Fruit fly (Drosophila melanogaster) whole organism, embryonic: ENCODE data around the gene CG6028.

Source experiments
- B-H1 ChIP-seq: fragments of 200-800 bp; sonication (Bioruptor generic); IDR thresholded peaks from 3 replicates; pipeline ENCODE4 v1.3.6; 2022; ENCODE audit warnings: missing biosample characterization, missing genetic modification characterization
- Blimp-1 ChIP-seq: fragments of 200-800 bp; sonication (Bioruptor generic); optimal IDR thresholded peaks from 3 replicates; lab custom pipeline; 2018; ENCODE audit warnings: missing biosample characterization, missing genetic modification characterization, mild to moderate bottlenecking, moderate library complexity, missing genetic modification reagents
- CG11398 ChIP-seq: fragments of 200-800 bp; sonication (Bioruptor generic); optimal IDR thresholded peaks from 2 replicates; lab custom pipeline; 2016; ENCODE audit warnings: missing biosample characterization, missing genetic modification characterization
- CG11456 ChIP-seq: fragments of 200-800 bp; sonication (Bioruptor generic); IDR thresholded peaks from 3 replicates; pipeline ENCODE4 v1.3.6; 2022; ENCODE audit warnings: missing biosample characterization, missing genetic modification characterization
- CG13287 ChIP-seq: fragments of 200-800 bp; sonication (Bioruptor generic); IDR thresholded peaks from 2 replicates; pipeline ENCODE4 v1.3.6; 2022; ENCODE audit warnings: missing biosample characterization, missing genetic modification characterization; ENCODE audit not compliant: partially characterized antibody
- CG15269 ChIP-seq: fragments of 200-800 bp; sonication (Bioruptor generic); optimal IDR thresholded peaks from 2 replicates; lab custom pipeline; 2018; ENCODE audit warnings: missing biosample characterization, mild to moderate bottlenecking, missing genetic modification characterization, moderate library complexity
- CG17186 ChIP-seq: fragments of 200-800 bp; sonication (Bioruptor generic); optimal IDR thresholded peaks from 3 replicates; lab custom pipeline; 2017; ENCODE audit warnings: missing biosample characterization, missing genetic modification reagents, missing genetic modification characterization
- CG17359 ChIP-seq: fragments of 200-800 bp; sonication (Bioruptor generic); optimal IDR thresholded peaks from 3 replicates; lab custom pipeline; 2018; ENCODE audit warnings: missing biosample characterization, mild to moderate bottlenecking, missing genetic modification characterization, moderate library complexity
- CG17612 ChIP-seq: fragments of 200-800 bp; sonication (Bioruptor generic); IDR thresholded peaks from 2 replicates; pipeline ENCODE4 v1.3.6; 2022; ENCODE audit warnings: missing biosample characterization, missing genetic modification characterization
- CG18262 ChIP-seq: fragments of 200-800 bp; optimal IDR thresholded peaks from 3 replicates; lab custom pipeline; 2019; ENCODE audit warnings: missing biosample characterization, mild to moderate bottlenecking, missing genetic modification characterization, moderate library complexity
- CG18619 ChIP-seq: fragments of 200-800 bp; sonication (Bioruptor generic); optimal IDR thresholded peaks from 3 replicates; lab custom pipeline; 2017; ENCODE audit warnings: missing biosample characterization, mild to moderate bottlenecking, missing genetic modification characterization
- CG31365 ChIP-seq: fragments of 200-800 bp; sonication (Bioruptor generic); optimal IDR thresholded peaks from 2 replicates; lab custom pipeline; 2018; ENCODE audit warnings: missing biosample characterization, mild to moderate bottlenecking, missing genetic modification characterization
- CG3281 ChIP-seq: fragments of 200-800 bp; sonication (Bioruptor generic); optimal IDR thresholded peaks from 3 replicates; lab custom pipeline; 2017; ENCODE audit warnings: missing biosample characterization, mild to moderate bottlenecking, missing genetic modification characterization
- CG3407 ChIP-seq: fragments of 200-800 bp; sonication (Bioruptor generic); optimal IDR thresholded peaks from 2 replicates; lab custom pipeline; 2018; ENCODE audit warnings: missing biosample characterization, mild to moderate bottlenecking, missing genetic modification characterization
- CG3847 ChIP-seq: fragments of 200-800 bp; sonication (Bioruptor generic); IDR thresholded peaks from 2 replicates; pipeline ENCODE4 v1.3.6; 2022; ENCODE audit warnings: missing biosample characterization, missing genetic modification characterization
- CG5953 ChIP-seq: fragments of 200-800 bp; sonication (Bioruptor generic); IDR thresholded peaks from 2 replicates; pipeline ENCODE4 v1.3.6; 2022; ENCODE audit warnings: missing biosample characterization, missing genetic modification characterization
- CG6254 ChIP-seq: fragments of 200-800 bp; sonication (Bioruptor generic); optimal IDR thresholded peaks from 3 replicates; lab custom pipeline; 2017; ENCODE audit warnings: mild to moderate bottlenecking, missing biosample characterization, missing genetic modification reagents, missing genetic modification characterization
- CG6272 ChIP-seq: fragments of 200-800 bp; sonication (Bioruptor generic); IDR thresholded peaks from 2 replicates; pipeline ENCODE4 v1.3.6; 2022; ENCODE audit warnings: missing biosample characterization, missing genetic modification characterization
- CG6813 ChIP-seq: fragments of 200-800 bp; sonication (Bioruptor generic); optimal IDR thresholded peaks from 2 replicates; lab custom pipeline; 2017; ENCODE audit warnings: missing biosample characterization, missing genetic modification characterization, mild to moderate bottlenecking, moderate library complexity, missing genetic modification reagents
- CG8765 ChIP-seq: fragments of 200-800 bp; sonication (Bioruptor generic); IDR thresholded peaks from 2 replicates; pipeline ENCODE4 v1.3.6; 2022; ENCODE audit warnings: missing biosample characterization, missing genetic modification characterization
- CG8944 ChIP-seq: fragments of 200-800 bp; sonication (Bioruptor generic); optimal IDR thresholded peaks from 3 replicates; lab custom pipeline; 2016; ENCODE audit warnings: missing biosample characterization, missing genetic modification characterization
- CG9797 ChIP-seq: fragments of 200-800 bp; sonication (Bioruptor generic); optimal IDR thresholded peaks from 3 replicates; lab custom pipeline; 2018; ENCODE audit warnings: missing biosample characterization, mild to moderate bottlenecking, missing genetic modification characterization
- Doc2 ChIP-seq: fragments of 200-800 bp; sonication (Bioruptor generic); IDR thresholded peaks from 2 replicates; pipeline ENCODE4 v1.3.6; 2022; ENCODE audit warnings: missing biosample characterization, missing genetic modification characterization
- Dp ChIP-seq: fragments of 200-800 bp; sonication (Bioruptor generic); optimal IDR thresholded peaks from 2 replicates; lab custom pipeline; 2018; ENCODE audit warnings: missing biosample characterization, mild to moderate bottlenecking, missing genetic modification characterization, moderate library complexity
- Dref ChIP-seq: fragments of 200-800 bp; sonication (Bioruptor generic); IDR thresholded peaks from 2 replicates; pipeline ENCODE4 v1.3.6; 2022; ENCODE audit warnings: missing biosample characterization, missing genetic modification characterization
- Gsc ChIP-seq: fragments of 200-800 bp; sonication (Bioruptor generic); IDR thresholded peaks from 2 replicates; pipeline ENCODE4 v1.3.6; 2022; ENCODE audit warnings: missing biosample characterization, missing genetic modification characterization
- Gug ChIP-seq: fragments of 200-800 bp; sonication (Bioruptor generic); IDR thresholded peaks from 4 replicates; pipeline ENCODE4 v1.3.6; 2022; ENCODE audit warnings: missing biosample characterization, missing genetic modification characterization
- Hey ChIP-seq: fragments of 200-800 bp; sonication (Bioruptor generic); optimal IDR thresholded peaks from 3 replicates; lab custom pipeline; 2018; ENCODE audit warnings: missing biosample characterization, mild to moderate bottlenecking, missing genetic modification characterization
- Hmx ChIP-seq: fragments of 200-800 bp; sonication (Bioruptor generic); optimal IDR thresholded peaks from 2 replicates; lab custom pipeline; 2016; ENCODE audit warnings: missing biosample characterization, missing genetic modification characterization
- Hr51 ChIP-seq, 2 experiments: fragments of 200-800 bp; sonication (Bioruptor generic); optimal IDR thresholded peaks; 2 replicates in 1 of 2; 3 replicates in 1 of 2; lab custom pipeline; 2016 to 2018; ENCODE audit warnings: missing biosample characterization in 2 of 2, missing genetic modification characterization in 2 of 2, mild to moderate bottlenecking in 1 of 2, moderate library complexity in 1 of 2
- MESR4 ChIP-seq: fragments of 200-800 bp; sonication (Bioruptor generic); optimal IDR thresholded peaks from 2 replicates; lab custom pipeline; 2018; ENCODE audit warnings: missing biosample characterization, mild to moderate bottlenecking, missing genetic modification characterization, moderate library complexity
- Ssrp ChIP-seq: fragments of 200-800 bp; sonication (Bioruptor generic); optimal IDR thresholded peaks from 2 replicates; lab custom pipeline; 2018; ENCODE audit warnings: missing biosample characterization, mild to moderate bottlenecking, missing genetic modification characterization, moderate library complexity
- Trl ChIP-seq, 3 experiments: fragments of >200 bp in 2 of 3; fragments of 200-800 bp in 1 of 3; sonication (Bioruptor generic) in 1 of 3; optimal IDR thresholded peaks; 2 replicates in 1 of 3; 3 replicates in 2 of 3; lab custom pipeline; 2016 to 2017; ENCODE audit warnings: missing biosample characterization in 1 of 3, missing genetic modification characterization in 1 of 3
- Usf ChIP-seq: fragments of 200-800 bp; sonication (Bioruptor generic); optimal IDR thresholded peaks from 2 replicates; lab custom pipeline; 2017; ENCODE audit warnings: missing genotype, missing biosample characterization, missing genetic modification characterization
- ab ChIP-seq: fragments of 200-800 bp; sonication (Bioruptor generic); optimal IDR thresholded peaks from 2 replicates; lab custom pipeline; 2016; ENCODE audit warnings: missing biosample characterization, missing genetic modification characterization
- ac ChIP-seq: fragments of 200-800 bp; sonication (Bioruptor generic); optimal IDR thresholded peaks from 3 replicates; lab custom pipeline; 2017; ENCODE audit warnings: missing biosample characterization, mild to moderate bottlenecking, missing genetic modification characterization
- bowl ChIP-seq: fragments of 200-800 bp; sonication (Bioruptor generic); IDR thresholded peaks from 2 replicates; pipeline ENCODE4 v1.3.6; 2022; ENCODE audit warnings: missing biosample characterization, missing genetic modification characterization
- chm ChIP-seq: fragments of 200-800 bp; sonication (Bioruptor generic); IDR thresholded peaks from 2 replicates; pipeline ENCODE4 v1.3.6; 2022; ENCODE audit warnings: missing biosample characterization, missing genetic modification characterization
- disco-r ChIP-seq: fragments of 200-800 bp; sonication (Bioruptor generic); optimal IDR thresholded peaks from 2 replicates; lab custom pipeline; 2016; ENCODE audit warnings: missing biosample characterization, missing genetic modification characterization
- dysf ChIP-seq: fragments of 200-800 bp; sonication (Bioruptor generic); IDR thresholded peaks from 3 replicates; pipeline ENCODE4 v1.3.6; 2022; ENCODE audit warnings: missing biosample characterization, missing genetic modification characterization
- eve ChIP-seq, 2 experiments: fragments of >200 bp; optimal IDR thresholded peaks; 2 replicates each; lab custom pipeline; 2017; ENCODE audit warnings: missing biosample characterization in 2 of 2, missing genetic modification characterization in 2 of 2
- gsb-n ChIP-seq: fragments of 200-800 bp; sonication (Bioruptor generic); optimal IDR thresholded peaks from 3 replicates; lab custom pipeline; 2018; ENCODE audit warnings: missing biosample characterization, mild to moderate bottlenecking, missing genetic modification characterization
- hth ChIP-seq: fragments of >200 bp; optimal IDR thresholded peaks from 2 replicates; lab custom pipeline; 2017; ENCODE audit warnings: inconsistent platforms
- org-1 ChIP-seq: fragments of 200-800 bp; sonication (Bioruptor generic); optimal IDR thresholded peaks from 2 replicates; lab custom pipeline; 2017; ENCODE audit warnings: missing biosample characterization, missing genetic modification characterization
- pb ChIP-seq: fragments of 200-800 bp; sonication (Bioruptor generic); optimal IDR thresholded peaks from 3 replicates; lab custom pipeline; 2016; ENCODE audit warnings: missing biosample characterization, missing genetic modification characterization
- run ChIP-seq: fragments of 200-800 bp; sonication (Bioruptor generic); optimal IDR thresholded peaks from 3 replicates; lab custom pipeline; 2018; ENCODE audit warnings: missing biosample characterization, mild to moderate bottlenecking, missing genetic modification characterization
- sim ChIP-seq: fragments of 200-800 bp; sonication (Bioruptor generic); IDR thresholded peaks from 2 replicates; pipeline ENCODE4 v1.3.6; 2022; ENCODE audit warnings: missing biosample characterization, missing genetic modification characterization
- slp2 ChIP-seq: fragments of 200-800 bp; sonication (Bioruptor generic); optimal IDR thresholded peaks from 2 replicates; lab custom pipeline; 2016; ENCODE audit warnings: missing biosample characterization, missing genetic modification characterization
- tgo ChIP-seq: fragments of 200-800 bp; sonication (Bioruptor generic); IDR thresholded peaks from 3 replicates; pipeline ENCODE4 v1.3.6; 2022; ENCODE audit warnings: missing biosample characterization, missing genetic modification characterization
- tup ChIP-seq: fragments of 200-800 bp; sonication (Bioruptor generic); optimal IDR thresholded peaks from 2 replicates; lab custom pipeline; 2016; ENCODE audit warnings: missing biosample characterization, mild to moderate bottlenecking, missing genetic modification characterization, moderate library complexity
- z ChIP-seq: fragments of 200-800 bp; sonication (Bioruptor generic); IDR thresholded peaks from 3 replicates; pipeline ENCODE4 v1.3.6; 2022; ENCODE audit warnings: missing biosample characterization, missing genetic modification characterization

Gene CG6028

DNA sequence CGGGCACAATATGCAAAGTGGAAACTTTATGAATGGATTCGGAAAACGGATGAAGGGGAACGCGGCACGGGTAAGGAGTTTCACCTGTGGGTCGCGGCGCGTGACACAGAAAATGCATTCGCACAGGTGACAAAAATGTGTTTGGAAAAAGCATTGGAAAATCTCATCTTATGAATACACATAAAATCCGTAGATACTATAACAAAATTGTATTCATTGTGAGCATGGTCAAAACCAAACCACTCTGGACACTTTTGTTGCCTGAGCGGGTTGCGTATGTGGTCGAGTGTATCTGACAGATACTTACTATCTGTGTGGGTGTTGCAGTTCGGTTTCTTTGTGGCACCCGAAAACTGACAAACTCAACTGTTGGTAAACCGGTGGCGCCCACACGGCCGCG lies 14.2 kb upstream of the CG6028 start (continued):
- TF ChIP-seq Trl (optimal IDR thresholded peaks at IDR 0.05; lab: Kevin White, UChicago) (no peak), Trl (GFP tag; optimal IDR thresholded peaks at IDR 0.05; lab: Kevin White, UChicago) (no peak), Doc2 (GFP tag; lab: Robert Waterston, UW) (no peak), CG6254 (GFP tag; lab: Kevin White, UChicago) (no peak), run (tag; lab: Kevin White, UChicago) (no peak), eve (GFP tag; optimal IDR thresholded peaks at IDR 0.05; lab: Kevin White, UChicago) (no peak), Blimp-1 (GFP tag; lab: Kevin White, UChicago) (no peak), CG18619 (GFP tag; lab: Kevin White, UChicago) (no peak), pb (GFP tag; lab: Kevin White, UChicago) (no peak), Hey (no peak), sim (GFP tag; lab: Robert Waterston, UW) (peak; percentile 74; the same call in 1 of the 2 replicates), CG3847 (GFP tag; lab: Robert Waterston, UW) (peak; percentile 34; the same call in 1 of the 2 replicates), hth (lab: Kevin White, UChicago) (no peak), Gsc (GFP tag; lab: Robert Waterston, UW) (no peak), ac (GFP tag; lab: Kevin White, UChicago) (no peak), CG17612 (GFP tag; lab: Robert Waterston, UW) (no peak), gsb-n (tag; lab: Kevin White, UChicago) (no peak), ab (GFP tag; lab: Kevin White, UChicago) (no peak), Hmx (GFP tag; lab: Kevin White, UChicago) (no peak), chm (peak; percentile 66), Ssrp (tag; lab: Kevin White, UChicago) (peak; percentile 45), CG18262 (tag; lab: Kevin White, UChicago) (peak; percentile 55), Usf (no peak), CG6813 (GFP tag; lab: Kevin White, UChicago) (no peak), CG3407 (no peak), CG9797 (GFP tag; lab: Kevin White, UChicago) (no peak), CG11456 (GFP tag; lab: Robert Waterston, UW) (0 out of 3 replicates have a peak, but pooled peaks have one; percentile 21), CG11398 (no peak), disco-r (GFP tag; lab: Kevin White, UChicago) (no peak), Gug (no peak; the same call in 2 of the 4 replicates), slp2 (GFP tag; lab: Kevin White, UChicago) (no peak), CG17186 (GFP tag; lab: Kevin White, UChicago) (no peak), CG31365 (tag; lab: Kevin White, UChicago) (no peak), tgo (peak; percentile 70), CG13287 (GFP tag; lab: Robert Waterston, UW) (no peak), MESR4 (GFP tag; lab: Kevin White, UChicago) (no peak), org-1 (GFP tag; lab: Kevin White, UChicago) (peak; percentile 42), Dref (no peak), tup (GFP tag; lab: Kevin White, UChicago) (no peak), dysf (peak; percentile 55; the same call in 2 of the 3 replicates), CG17359 (tag; lab: Kevin White, UChicago) (peak; percentile 61), CG8765 (GFP tag; lab: Robert Waterston, UW) (peak; percentile 33; the same call in 1 of the 2 replicates), CG8944 (GFP tag; lab: Kevin White, UChicago) (peak; percentile 10), Dp (GFP tag; lab: Kevin White, UChicago) (no peak), CG15269 (tag; lab: Kevin White, UChicago) (no peak), bowl (GFP tag; lab: Robert Waterston, UW) (peak; percentile 62; the same call in 1 of the 2 replicates), z (GFP tag; lab: Robert Waterston, UW) (no peak), B-H1 (GFP tag; lab: Robert Waterston, UW) (peak; percentile 42; the same call in 1 of the 3 replicates), CG3281 (no peak), CG5953 (peak; percentile 70), CG6272 (0 out of 2 replicates have a peak, but pooled peaks have one; percentile 6), Hr51 (GFP tag; optimal IDR thresholded peaks at IDR 0.05; lab: Kevin White, UChicago) (peak in 1 of 2 experiments; percentile 67)
